Fruit fly (Drosophila melanogaster): Measurements from ENCODE around the gene Nedd8.

Gene Nedd8

dm6 chr2L:18946636-18947514, 4.8 kb downstream of the Nedd8 start (continued):
- TF ChIP-seq gsb-n (tag; optimal IDR thresholded peaks at IDR 0.05) (peak; percentile 61), CTCF (GFP tag; optimal IDR thresholded peaks at IDR 0.05) (no peak), sqz (GFP tag; optimal IDR thresholded peaks at IDR 0.05) (peak; percentile 20), Ssrp (tag; optimal IDR thresholded peaks at IDR 0.05) (peak; percentile 9), unpg (GFP tag; optimal IDR thresholded peaks at IDR 0.05) (peak; percentile 44), Adf1 (GFP tag; IDR thresholded peaks at IDR 0.05) (no peak), her (GFP tag; optimal IDR thresholded peaks at IDR 0.05) (no peak), CG17829 (tag; optimal IDR thresholded peaks at IDR 0.05) (peak; percentile 69), Sin3A (optimal IDR thresholded peaks at IDR 0.05) (no peak), nom (GFP tag; optimal IDR thresholded peaks at IDR 0.05) (peak; percentile 78), CG9932 (GFP tag; IDR thresholded peaks at IDR 0.05) (no peak), Aef1 (GFP tag; IDR thresholded peaks at IDR 0.05) (0 out of 3 replicates have a peak, but pooled peaks have one; percentile 12), CG17361 (GFP tag; IDR thresholded peaks at IDR 0.05) (peak; percentile 70), bbx (GFP tag; IDR thresholded peaks at IDR 0.05; ENCODE audit: partially characterized antibody) (peak; percentile 39), zfh1 (GFP tag; IDR thresholded peaks at IDR 0.05) (0 out of 3 replicates have a peak, but pooled peaks have one; percentile 38), nmo (GFP tag; optimal IDR thresholded peaks at IDR 0.05) (peak; percentile 48), CG30431 (GFP tag; optimal IDR thresholded peaks at IDR 0.05) (no peak), H2.0 (GFP tag; IDR thresholded peaks at IDR 0.05) (no peak), dmrt99B (tag; optimal IDR thresholded peaks at IDR 0.05) (peak; percentile 8), zfh2 (GFP tag; optimal IDR thresholded peaks at IDR 0.05) (no peak), hkb (optimal IDR thresholded peaks at IDR 0.05) (no peak), hkb (GFP tag; IDR thresholded peaks at IDR 0.05) (0 out of 2 replicates have a peak, but pooled peaks have one; percentile 7), slbo (GFP tag; IDR thresholded peaks at IDR 0.05) (0 out of 2 replicates have a peak, but pooled peaks have one; percentile 9), CG13775 (GFP tag; optimal IDR thresholded peaks at IDR 0.05) (peak; percentile 41), CG2712 (tag; optimal IDR thresholded peaks at IDR 0.05) (peak; percentile 77)

- no peak for TF ChIP-seq CG7357 (GFP tag; IDR thresholded peaks at IDR 0.05)
- no peak for TF ChIP-seq pros (GFP tag; optimal IDR thresholded peaks at IDR 0.05)
- TF ChIP-seq sug (tag; optimal IDR thresholded peaks at IDR 0.05): no peak
- no peak for TF ChIP-seq CG1647 (GFP tag; optimal IDR thresholded peaks at IDR 0.05)
- no peak for TF ChIP-seq Doc3 (GFP tag; IDR thresholded peaks at IDR 0.05; ENCODE audit: partially characterized antibody)
- TF ChIP-seq fru (optimal IDR thresholded peaks at IDR 0.05): no peak
- TF ChIP-seq crol (GFP tag; IDR thresholded peaks at IDR 0.05): peak; percentile 53
- TF ChIP-seq mld (GFP tag; IDR thresholded peaks at IDR 0.05; ENCODE audit: partially characterized antibody): no peak
- TF ChIP-seq CG7271 (tag; optimal IDR thresholded peaks at IDR 0.05): no peak
- TF ChIP-seq ATbp (GFP tag; optimal IDR thresholded peaks at IDR 0.05): no peak
- TF ChIP-seq BEAF-32 (GFP tag; optimal IDR thresholded peaks at IDR 0.05): no peak
- TF ChIP-seq Deaf1 (tag; optimal IDR thresholded peaks at IDR 0.05): peak; percentile 56
- TF ChIP-seq CG15696 (tag; optimal IDR thresholded peaks at IDR 0.05): no peak
- TF ChIP-seq Dref (GFP tag; IDR thresholded peaks at IDR 0.05): no peak
- TF ChIP-seq CG2199 (GFP tag; IDR thresholded peaks at IDR 0.05): 0 out of 3 replicates have a peak, but pooled peaks have one; percentile 14
- TF ChIP-seq HLH4C (GFP tag; IDR thresholded peaks at IDR 0.05; ENCODE audit: partially characterized antibody): no peak
- no peak for TF ChIP-seq CG3407 (GFP tag; optimal IDR thresholded peaks at IDR 0.05)
- no peak for TF ChIP-seq fd64A (GFP tag; optimal IDR thresholded peaks at IDR 0.05)
- TF ChIP-seq fd3F (GFP tag; optimal IDR thresholded peaks at IDR 0.05): no peak
- TF ChIP-seq CG4404 (GFP tag; IDR thresholded peaks at IDR 0.05): no peak
- no peak for TF ChIP-seq vfl (GFP tag; optimal IDR thresholded peaks at IDR 0.05)
- no peak for TF ChIP-seq CG15073 (GFP tag; optimal IDR thresholded peaks at IDR 0.05)
- TF ChIP-seq Med (GFP tag): peak; percentile 0
- TF ChIP-seq CG17612 (GFP tag; IDR thresholded peaks at IDR 0.05): no peak
Measured at dm6 chr2L:18945765-18946552, 5.7 kb downstream of the Nedd8 start, which contains the start of gene CG46304. Gene CG46304 (plus strand): TSS chr2L:18946305.

Data from whole organism, embryonic.